Fruit fly (Drosophila melanogaster): ENCODE data around the gene wac.

wac gene

DNA sequence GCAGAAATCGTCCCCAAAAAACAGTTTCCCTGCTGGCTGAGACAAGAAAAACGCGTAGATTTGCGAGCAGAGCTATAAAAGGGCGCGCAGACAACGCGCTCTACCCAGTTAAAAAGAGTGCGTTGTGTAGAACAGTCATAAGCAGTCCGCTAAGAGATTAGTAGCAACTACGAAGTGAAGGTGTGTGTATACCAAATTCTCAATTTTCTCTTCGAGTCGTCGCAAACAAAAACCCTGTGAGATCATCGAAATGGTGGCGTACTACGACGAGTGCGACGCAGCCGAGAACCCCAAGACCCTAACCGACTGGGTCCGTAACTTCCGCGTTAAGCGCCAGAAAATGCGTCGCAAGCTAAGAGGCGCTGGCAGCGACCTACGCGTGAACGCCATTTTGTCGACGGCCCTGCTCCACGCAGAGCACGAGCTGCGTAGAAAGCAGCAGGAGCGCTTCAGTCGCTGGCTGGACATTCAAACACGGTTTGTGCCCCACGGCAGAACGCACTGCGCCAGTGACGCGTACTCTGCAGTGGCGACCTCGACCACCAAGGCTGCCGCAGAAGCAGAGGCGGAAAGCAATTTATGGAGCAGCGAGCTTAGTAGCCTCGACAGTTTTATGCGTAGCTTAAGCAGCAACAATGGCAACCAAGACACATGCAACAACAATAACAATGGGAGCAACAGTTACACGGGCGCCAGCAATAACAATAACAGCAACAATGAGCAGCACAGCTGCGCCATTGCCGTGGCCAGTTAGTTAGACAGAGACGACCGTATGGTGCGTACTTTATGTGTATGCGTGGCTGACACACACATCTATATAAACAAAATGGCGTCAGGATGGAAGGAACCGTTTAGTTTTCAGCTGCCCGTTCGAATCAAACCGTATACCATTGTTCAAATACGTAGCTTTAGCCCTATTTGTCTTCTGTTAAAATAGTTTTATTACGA, 33.7 kb upstream of the wac start (continued):
- TF ChIP-seq Gug (GFP tag; IDR thresholded peaks at IDR 0.05) (0 out of 4 replicates have a peak, but pooled peaks have one; percentile 13), CG8388 (GFP tag; optimal IDR thresholded peaks at IDR 0.05) (no peak), CG8924 (tag; optimal IDR thresholded peaks at IDR 0.05) (peak; percentile 81), CG14014 (GFP tag; IDR thresholded peaks at IDR 0.05) (peak; percentile 32; the same call in 1 of the 2 replicates), lab (GFP tag; optimal IDR thresholded peaks at IDR 0.05) (peak; percentile 16), CG2875 (GFP tag; optimal IDR thresholded peaks at IDR 0.05) (no peak), Taf1 (GFP tag; IDR thresholded peaks at IDR 0.05) (0 out of 2 replicates have a peak, but pooled peaks have one; percentile 19), onecut (GFP tag; IDR thresholded peaks at IDR 0.05) (peak; percentile 3; the same call in 1 of the 2 replicates), CG13424 (tag; optimal IDR thresholded peaks at IDR 0.05) (no peak), pnt (GFP tag; optimal IDR thresholded peaks at IDR 0.05) (no peak), CG8944 (GFP tag; optimal IDR thresholded peaks at IDR 0.05) (no peak), sd (tag; optimal IDR thresholded peaks at IDR 0.05) (no peak), bab2 (GFP tag; optimal IDR thresholded peaks at IDR 0.05) (no peak), CG10979 (tag; optimal IDR thresholded peaks at IDR 0.05) (no peak), sisA (GFP tag; IDR thresholded peaks at IDR 0.05) (no peak), Dbx (GFP tag; IDR thresholded peaks at IDR 0.05) (peak; percentile 25), run (tag; optimal IDR thresholded peaks at IDR 0.05) (no peak), CG3838 (GFP tag; optimal IDR thresholded peaks at IDR 0.05) (peak; percentile 47), CG11398 (GFP tag; optimal IDR thresholded peaks at IDR 0.05) (peak; percentile 36), Hr51 (GFP tag; optimal IDR thresholded peaks at IDR 0.05) (no peak), Hsf (GFP tag; optimal IDR thresholded peaks at IDR 0.05) (no peak), gsb-n (tag; optimal IDR thresholded peaks at IDR 0.05) (no peak), sc (optimal IDR thresholded peaks at IDR 0.05) (no peak), sc (GFP tag; optimal IDR thresholded peaks at IDR 0.05) (no peak), CG9797 (GFP tag; optimal IDR thresholded peaks at IDR 0.05) (no peak), Ssrp (tag; optimal IDR thresholded peaks at IDR 0.05) (peak; percentile 57), CG3281 (GFP tag; optimal IDR thresholded peaks at IDR 0.05) (no peak), unpg (GFP tag; optimal IDR thresholded peaks at IDR 0.05) (peak; percentile 32), CG34422 (GFP tag; IDR thresholded peaks at IDR 0.05) (peak; percentile 76), gfzf (GFP tag; optimal IDR thresholded peaks at IDR 0.05) (no peak), luna (GFP tag; optimal IDR thresholded peaks at IDR 0.05) (no peak), CG8290 (GFP tag; optimal IDR thresholded peaks at IDR 0.05) (no peak), CG8290 (tag; optimal IDR thresholded peaks at IDR 0.05) (peak in 1 of 2 experiments; percentile 83), Rfx (GFP tag; IDR thresholded peaks at IDR 0.05) (peak; percentile 41), shn (GFP tag; optimal IDR thresholded peaks at IDR 0.05) (no peak), seq (GFP tag; IDR thresholded peaks at IDR 0.05) (peak; percentile 43; the same call in 1 of the 2 replicates), CG10431 (GFP tag; optimal IDR thresholded peaks at IDR 0.05) (peak; percentile 58), phol (tag; optimal IDR thresholded peaks at IDR 0.05) (peak; percentile 97), ewg (GFP tag; optimal IDR thresholded peaks at IDR 0.05) (peak; percentile 76), vvl (GFP tag; IDR thresholded peaks at IDR 0.05) (peak; percentile 39), CG6272 (GFP tag; IDR thresholded peaks at IDR 0.05) (0 out of 2 replicates have a peak, but pooled peaks have one; percentile 21), CG1647 (GFP tag; optimal IDR thresholded peaks at IDR 0.05) (no peak), CG33213 (GFP tag; optimal IDR thresholded peaks at IDR 0.05) (peak; percentile 2), Dll (GFP tag; IDR thresholded peaks at IDR 0.05; ENCODE audit: partially characterized antibody) (peak; percentile 32; the same call in 1 of the 4 replicates), scrt (GFP tag; optimal IDR thresholded peaks at IDR 0.05) (peak; percentile 98), cg (GFP tag; optimal IDR thresholded peaks at IDR 0.05) (peak; percentile 89), CG10959 (GFP tag; IDR thresholded peaks at IDR 0.05) (peak; percentile 9; the same call in 1 of the 2 replicates), CG12744 (GFP tag; optimal IDR thresholded peaks at IDR 0.05) (peak; percentile 32), Bdp1 (GFP tag; optimal IDR thresholded peaks at IDR 0.05) (peak; percentile 20)

All from whole organism, embryonic.